Worm (Caenorhabditis elegans): ENCODE results near the gene Y110A2AL.1.
"Not testable (repeated sequence)": the region's sequence is repeated elsewhere in the genome, so short reads cannot be mapped to it uniquely, and the experiment has no call there.

Gene Y110A2AL.1

ce11 chrII:2832539-2832938 lies 42.4 kb upstream of the Y110A2AL.1 start:
- no peak for TF ChIP-seq mdl-1 (tag; optimal IDR thresholded peaks at IDR 0.05)
- no peak for TF ChIP-seq vab-15 (tag; optimal IDR thresholded peaks at IDR 0.05)
- no peak for TF ChIP-seq mab-9 (GFP tag; IDR thresholded peaks at IDR 0.05)
- peak; percentile 27 for TF ChIP-seq nhr-85 (tag)
- TF ChIP-seq mep-1 (tag; optimal IDR thresholded peaks at IDR 0.05): no peak
- TF ChIP-seq rnt-1 (tag; optimal IDR thresholded peaks at IDR 0.05): peak; percentile 13

- TF ChIP-seq ces-1 (GFP tag; optimal IDR thresholded peaks at IDR 0.05) (no peak), mef-2 (tag; optimal IDR thresholded peaks at IDR 0.05) (no peak), mep-1 (tag; optimal IDR thresholded peaks at IDR 0.05) (no peak), elt-3 (tag; optimal IDR thresholded peaks at IDR 0.05) (peak in 1 of 6 experiments; percentile 53), elt-2 (tag; optimal IDR thresholded peaks at IDR 0.05) (peak; percentile 83), nhr-77 (tag; optimal IDR thresholded peaks at IDR 0.05) (no peak), lin-35 (GFP tag; optimal IDR thresholded peaks at IDR 0.05) (peak in 1 of 2 experiments; percentile 44), lin-39 (tag; optimal IDR thresholded peaks at IDR 0.05) (no peak), unc-30 (tag; optimal IDR thresholded peaks at IDR 0.05) (no peak), unc-86 (tag; optimal IDR thresholded peaks at IDR 0.05) (no peak), swsn-7 (tag; optimal IDR thresholded peaks at IDR 0.05) (no peak), dpl-1 (GFP tag; optimal IDR thresholded peaks at IDR 0.05) (peak in 1 of 3 experiments; percentile 4), zag-1 (tag; optimal IDR thresholded peaks at IDR 0.05) (no peak), efl-1 (optimal IDR thresholded peaks at IDR 0.05) (no peak), efl-1 (GFP tag; optimal IDR thresholded peaks at IDR 0.05 in 1 of 2) (peak in 1 of 2 experiments; percentile 77), blmp-1 (tag; optimal IDR thresholded peaks at IDR 0.05) (peak; percentile 0), nhr-20 (tag; optimal IDR thresholded peaks at IDR 0.05) (peak; percentile 20), C16A3.4 (tag; optimal IDR thresholded peaks at IDR 0.05) (no peak)
Observed at ce11 chrII:2834105-2834504, 40.8 kb upstream of the Y110A2AL.1 start.

- no peak for TF ChIP-seq alr-1 (tag; optimal IDR thresholded peaks at IDR 0.05; ENCODE audit: borderline replicate concordance)
- no peak for TF ChIP-seq unc-30 (tag; optimal IDR thresholded peaks at IDR 0.05)
- TF ChIP-seq nhr-11 (tag; optimal IDR thresholded peaks at IDR 0.05): no peak
- no peak for TF ChIP-seq ceh-90 (tag; optimal IDR thresholded peaks at IDR 0.05)
- no peak for TF ChIP-seq blmp-1 (tag; optimal IDR thresholded peaks at IDR 0.05)
- TF ChIP-seq F16B12.6 (tag; optimal IDR thresholded peaks at IDR 0.05): no peak
- no peak for TF ChIP-seq fos-1 (tag; optimal IDR thresholded peaks at IDR 0.05)
- TF ChIP-seq ets-5 (GFP tag; IDR thresholded peaks at IDR 0.05): no peak
- TF ChIP-seq fkh-8 (tag; optimal IDR thresholded peaks at IDR 0.05): no peak
- TF ChIP-seq nhr-19 (GFP tag; conservative IDR thresholded peaks at IDR 0.05): no peak
- no peak for TF ChIP-seq zag-1 (tag; optimal IDR thresholded peaks at IDR 0.05)
- TF ChIP-seq dsc-1 (tag; optimal IDR thresholded peaks at IDR 0.05): no peak
- TF ChIP-seq dpl-1 (GFP tag; optimal IDR thresholded peaks at IDR 0.05): no peak
Observed at ce11 chrII:2836853-2837252, 38.0 kb upstream of the Y110A2AL.1 start, which contains the start of gene K12H6.7. Gene K12H6.7 (minus strand): TSS chrII:2836953.

ce11 chrII:2839004-2839403 lies 35.9 kb upstream of the Y110A2AL.1 start, which contains the start of gene Y110A2AL.4:
Gene Y110A2AL.4 (plus strand): TSS chrII:2839304.
- not testable (repeated sequence) for TF ChIP-seq elt-3 (tag; optimal IDR thresholded peaks at IDR 0.05); fkh-10 (GFP tag; optimal IDR thresholded peaks at IDR 0.05); pqm-1 (tag; optimal IDR thresholded peaks at IDR 0.05)

ce11 chrII:2841529-2841928 lies 33.4 kb upstream of the Y110A2AL.1 start, which contains the start of gene Y110A2AL.6:
Gene Y110A2AL.6 (minus strand): TSS chrII:2841629.
- TF ChIP-seq snpc-4 (tag; optimal IDR thresholded peaks at IDR 0.05) (no peak), lin-35 (GFP tag; optimal IDR thresholded peaks at IDR 0.05) (no peak)
